Worm (Caenorhabditis elegans) whole organism, mixed stage, embryonic: ENCODE measurements around the gene F10A3.11.

ENCODE experiments used
- ceh-39 ChIP-seq: fragments of 150-350 bp; optimal IDR thresholded peaks from 2 replicates; lab custom pipeline; 2014; ENCODE audit warnings: missing biosample characterization, missing genetic modification characterization
- elt-1 ChIP-seq: sonication (generic microtip); optimal IDR thresholded peaks from 2 replicates; lab custom pipeline; 2017; ENCODE audit warnings: missing genetic modification characterization, mild to moderate bottlenecking, missing compliant biosample characterization, antibody characterized with exemption, moderate library complexity, borderline replicate concordance; ENCODE audit not compliant: insufficient read depth
- elt-3 ChIP-seq: fragments of 150-350 bp; optimal IDR thresholded peaks from 2 replicates; lab custom pipeline; 2014; ENCODE audit warnings: missing biosample characterization, missing genetic modification characterization
- lin-13 ChIP-seq: fragments of 150-350 bp; optimal IDR thresholded peaks from 2 replicates; lab custom pipeline; 2014; ENCODE audit warnings: missing biosample characterization, missing genetic modification characterization
- lin-32 ChIP-seq: fragments of 200-800 bp; sonication (Bioruptor generic); optimal IDR thresholded peaks from 2 replicates; lab custom pipeline; 2018; ENCODE audit warnings: mild to moderate bottlenecking, missing genetic modification characterization, missing compliant biosample characterization
- lsy-2 ChIP-seq: fragments of 150-350 bp; optimal IDR thresholded peaks from 2 replicates; lab custom pipeline; 2014; ENCODE audit warnings: missing biosample characterization, missing genetic modification characterization
- mab-5 ChIP-seq: fragments of 150-350 bp; optimal IDR thresholded peaks from 2 replicates; lab custom pipeline; 2014; ENCODE audit warnings: missing biosample characterization, missing genetic modification characterization
- nhr-12 ChIP-seq: fragments of 150-350 bp; optimal IDR thresholded peaks from 2 replicates; lab custom pipeline; 2014; ENCODE audit warnings: missing biosample characterization, missing genetic modification characterization
- nhr-28 ChIP-seq: fragments of 150-350 bp; optimal IDR thresholded peaks from 2 replicates; lab custom pipeline; 2014; ENCODE audit warnings: missing biosample characterization, missing genetic modification characterization
- nhr-76 ChIP-seq: sonication (generic microtip); optimal IDR thresholded peaks from 2 replicates; lab custom pipeline; 2017; ENCODE audit warnings: missing biosample characterization, missing genetic modification characterization
- snpc-4 ChIP-seq: fragments of 150-350 bp; optimal IDR thresholded peaks from 2 replicates; lab custom pipeline; 2014; ENCODE audit warnings: missing biosample characterization, missing genetic modification characterization
- unc-39 ChIP-seq: fragments of 150-350 bp; optimal IDR thresholded peaks from 2 replicates; lab custom pipeline; 2014; ENCODE audit warnings: missing biosample characterization, missing genetic modification characterization

DNA sequence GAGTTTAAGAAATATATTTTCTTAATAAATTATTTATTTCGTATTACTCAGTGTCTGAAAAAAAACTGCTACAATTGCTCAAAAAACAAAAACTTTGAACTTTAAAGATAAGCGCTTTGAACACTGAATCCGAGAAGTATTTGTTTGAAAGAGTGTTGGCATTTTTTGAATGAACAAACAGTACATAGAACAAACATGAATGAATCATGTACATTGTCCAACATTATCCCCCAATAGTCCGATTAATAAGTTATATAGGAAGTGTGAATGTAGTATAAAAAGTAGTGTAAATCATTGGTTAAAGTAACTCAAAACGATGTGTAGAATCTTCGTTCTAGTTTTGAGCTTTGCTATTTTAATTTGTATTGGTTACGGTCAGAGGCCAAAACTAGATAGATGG lies 39.2 kb downstream of the F10A3.11 start, which contains the start of gene F11A5.17:
- no peak for TF ChIP-seq mab-5 (tag; lab: Kevin White, UChicago)
- no peak for TF ChIP-seq unc-39
- no peak for TF ChIP-seq nhr-28 (tag; lab: Kevin White, UChicago)
- TF ChIP-seq elt-3 (tag; lab: Kevin White, UChicago), result no peak
- no peak for TF ChIP-seq nhr-12
- no peak for TF ChIP-seq lsy-2 (tag; lab: Kevin White, UChicago)
- no peak for TF ChIP-seq lin-32
- no peak for TF ChIP-seq lin-13 (tag; lab: Kevin White, UChicago)
- no peak for TF ChIP-seq snpc-4 (tag; lab: Kevin White, UChicago)
- no peak for TF ChIP-seq ceh-39 (tag; lab: Kevin White, UChicago)
- TF ChIP-seq elt-1 (tag; lab: Kevin White, UChicago), result no peak
- no peak for TF ChIP-seq nhr-76
